Fruit fly (Drosophila melanogaster) whole organism, prepupa: Measurements from ENCODE around the gene Hira.
A peak's percentile ranks its signal among the peaks of the same experiment; 100 is the strongest.

ENCODE experiments used
- CG10669 ChIP-seq: fragments of 200-800 bp; sonication (Bioruptor generic); optimal IDR thresholded peaks from 3 replicates; lab custom pipeline; 2018; ENCODE audit warnings: missing biosample characterization, mild to moderate bottlenecking, missing genetic modification characterization, moderate library complexity
- CG11294 ChIP-seq: fragments of 200-800 bp; sonication (Bioruptor generic); IDR thresholded peaks from 2 replicates; pipeline ENCODE4 v1.3.6; 2022; ENCODE audit warnings: missing biosample characterization, missing genetic modification characterization
- CG11762 ChIP-seq: fragments of 200-800 bp; sonication (Bioruptor generic); optimal IDR thresholded peaks from 3 replicates; lab custom pipeline; 2016; ENCODE audit warnings: missing biosample characterization, missing genetic modification characterization; ENCODE audit not compliant: insufficient read depth
- CG11902 ChIP-seq: fragments of 200-800 bp; sonication (Bioruptor generic); optimal IDR thresholded peaks from 3 replicates; lab custom pipeline; 2016; ENCODE audit warnings: missing biosample characterization, missing genetic modification characterization
- CG15336 ChIP-seq: fragments of 200-800 bp; sonication (Bioruptor generic); IDR thresholded peaks from 2 replicates; pipeline ENCODE4 v1.3.6; 2022; ENCODE audit warnings: missing biosample characterization, missing genetic modification characterization
- CG1621 ChIP-seq: fragments of 200-800 bp; sonication (Bioruptor generic); optimal IDR thresholded peaks from 3 replicates; lab custom pipeline; 2018; ENCODE audit warnings: missing biosample characterization, mild to moderate bottlenecking, missing genetic modification characterization
- CG16779 ChIP-seq: fragments of 200-800 bp; sonication (Bioruptor generic); optimal IDR thresholded peaks from 3 replicates; lab custom pipeline; 2017; ENCODE audit warnings: missing biosample characterization, mild to moderate bottlenecking, missing genetic modification characterization
- CG31627 ChIP-seq: fragments of 200-800 bp; sonication (Bioruptor generic); optimal IDR thresholded peaks from 3 replicates; lab custom pipeline; 2016; ENCODE audit warnings: missing biosample characterization, missing genetic modification characterization
- CG34406 ChIP-seq: fragments of 200-800 bp; sonication (Bioruptor generic); optimal IDR thresholded peaks from 3 replicates; lab custom pipeline; 2016; ENCODE audit warnings: missing biosample characterization, missing genetic modification characterization
- CG3919 ChIP-seq: fragments of 200-800 bp; sonication (Bioruptor generic); optimal IDR thresholded peaks from 3 replicates; lab custom pipeline; 2016; ENCODE audit warnings: missing biosample characterization, missing genetic modification characterization
- CG6276 ChIP-seq: fragments of 200-800 bp; sonication (Bioruptor generic); optimal IDR thresholded peaks from 2 replicates; lab custom pipeline; 2017; ENCODE audit warnings: missing biosample characterization, mild to moderate bottlenecking, missing genetic modification characterization
- CG6792 ChIP-seq: fragments of 200-800 bp; sonication (Bioruptor generic); optimal IDR thresholded peaks from 3 replicates; lab custom pipeline; 2016; ENCODE audit warnings: missing biosample characterization, missing genetic modification characterization
- CG6808 ChIP-seq: fragments of 200-800 bp; sonication (Bioruptor generic); optimal IDR thresholded peaks from 3 replicates; lab custom pipeline; 2017; ENCODE audit warnings: missing biosample characterization, missing genetic modification characterization, mild to moderate bottlenecking, moderate library complexity, missing genetic modification reagents
- CG6854 ChIP-seq: fragments of 200-800 bp; sonication (Bioruptor generic); optimal IDR thresholded peaks from 2 replicates; lab custom pipeline; 2017; ENCODE audit warnings: missing biosample characterization, mild to moderate bottlenecking, missing genetic modification characterization
- CG8119 ChIP-seq: fragments of 200-800 bp; sonication (Bioruptor generic); IDR thresholded peaks from 3 replicates; pipeline ENCODE4 v1.3.6; 2022; ENCODE audit warnings: missing biosample characterization, missing genetic modification characterization
- CG8319 ChIP-seq: fragments of 200-800 bp; sonication (Bioruptor generic); optimal IDR thresholded peaks from 3 replicates; lab custom pipeline; 2016; ENCODE audit warnings: missing biosample characterization, missing genetic modification characterization
- Ets96B ChIP-seq: fragments of 200-800 bp; optimal IDR thresholded peaks from 2 replicates; lab custom pipeline; 2019; ENCODE audit warnings: missing biosample characterization, mild to moderate bottlenecking, missing genetic modification characterization, moderate library complexity
- Gug ChIP-seq: fragments of 200-800 bp; sonication (Bioruptor generic); IDR thresholded peaks from 2 replicates; pipeline ENCODE4 v1.3.6; 2022; ENCODE audit warnings: missing biosample characterization, missing genetic modification characterization
- Hr38 ChIP-seq: sonication (Bioruptor generic); optimal IDR thresholded peaks from 2 replicates; lab custom pipeline; 2016; ENCODE audit warnings: missing biosample characterization, missing genetic modification characterization
- Hr39 ChIP-seq: fragments of 200-800 bp; sonication (Bioruptor generic); optimal IDR thresholded peaks from 2 replicates; lab custom pipeline; 2016; ENCODE audit warnings: missing biosample characterization, missing genetic modification characterization
- Hr4 ChIP-seq: fragments of 200-800 bp; sonication (Bioruptor generic); optimal IDR thresholded peaks from 3 replicates; lab custom pipeline; 2016; ENCODE audit warnings: missing biosample characterization, missing genetic modification characterization
- Lpt ChIP-seq: fragments of 200-800 bp; sonication (Bioruptor generic); optimal IDR thresholded peaks from 3 replicates; lab custom pipeline; 2016; ENCODE audit warnings: missing biosample characterization, missing genetic modification characterization
- Met ChIP-seq: fragments of 200-800 bp; sonication (Bioruptor generic); optimal IDR thresholded peaks from 3 replicates; lab custom pipeline; 2016; ENCODE audit warnings: missing biosample characterization, missing genetic modification characterization
- OdsH ChIP-seq: fragments of 200-800 bp; sonication (Bioruptor generic); optimal IDR thresholded peaks from 3 replicates; lab custom pipeline; 2016; ENCODE audit warnings: missing biosample characterization, missing genetic modification characterization
- Smox ChIP-seq: fragments of 200-800 bp; sonication (Bioruptor generic); optimal IDR thresholded peaks from 3 replicates; lab custom pipeline; 2016; ENCODE audit warnings: missing biosample characterization, missing genetic modification characterization
- Sox14 ChIP-seq: fragments of 200-800 bp; sonication (Bioruptor generic); optimal IDR thresholded peaks from 3 replicates; lab custom pipeline; 2016; ENCODE audit warnings: missing biosample characterization, missing genetic modification characterization
- achi ChIP-seq: fragments of 200-800 bp; sonication (Bioruptor generic); optimal IDR thresholded peaks from 3 replicates; lab custom pipeline; 2016; ENCODE audit warnings: missing biosample characterization, missing genetic modification characterization
- dac ChIP-seq: fragments of 200-800 bp; sonication (Bioruptor generic); optimal IDR thresholded peaks from 2 replicates; lab custom pipeline; 2017; ENCODE audit warnings: missing biosample characterization, mild to moderate bottlenecking, missing genetic modification characterization
- dsx ChIP-seq: fragments of 200-800 bp; optimal IDR thresholded peaks from 3 replicates; lab custom pipeline; 2019; ENCODE audit warnings: missing biosample characterization, mild to moderate bottlenecking, missing genetic modification characterization, moderate library complexity; ENCODE audit not compliant: poor library complexity, severe bottlenecking
- eg ChIP-seq: fragments of 200-800 bp; sonication (Bioruptor generic); IDR thresholded peaks from 3 replicates; pipeline ENCODE4 v1.3.6; 2022; ENCODE audit warnings: missing biosample characterization, missing genetic modification characterization
- fkh ChIP-seq: fragments of 200-800 bp; sonication (Bioruptor generic); optimal IDR thresholded peaks from 3 replicates; lab custom pipeline; 2017; ENCODE audit warnings: missing biosample characterization, mild to moderate bottlenecking, missing genetic modification characterization, moderate library complexity
- lz ChIP-seq: fragments of 200-800 bp; sonication (Bioruptor generic); optimal IDR thresholded peaks from 3 replicates; lab custom pipeline; 2016; ENCODE audit warnings: missing biosample characterization, missing genetic modification characterization
- salr ChIP-seq, 2 experiments: fragments of 200-800 bp; sonication (Bioruptor generic); optimal IDR thresholded peaks; 3 replicates each; lab custom pipeline; 2016 to 2018; ENCODE audit warnings: missing biosample characterization in 2 of 2, missing genetic modification characterization in 2 of 2, mild to moderate bottlenecking in 1 of 2
- spab ChIP-seq: fragments of 200-800 bp; sonication (Bioruptor generic); optimal IDR thresholded peaks from 2 replicates; lab custom pipeline; 2017; ENCODE audit warnings: missing biosample characterization, mild to moderate bottlenecking, missing genetic modification characterization, missing genetic modification reagents
- ss ChIP-seq, 2 experiments: fragments of 200-800 bp; sonication (Bioruptor generic); optimal IDR thresholded peaks; 2 replicates in 1 of 2; 3 replicates in 1 of 2; lab custom pipeline; 2017 to 2018; ENCODE audit warnings: mild to moderate bottlenecking in 2 of 2, missing biosample characterization in 2 of 2, missing genetic modification characterization in 2 of 2, moderate library complexity in 1 of 2
- topi ChIP-seq: fragments of 200-800 bp; sonication (Bioruptor generic); optimal IDR thresholded peaks from 3 replicates; lab custom pipeline; 2016; ENCODE audit warnings: missing biosample characterization, missing genetic modification characterization
- vri ChIP-seq: fragments of 200-800 bp; sonication (Bioruptor generic); optimal IDR thresholded peaks from 3 replicates; lab custom pipeline; 2016; ENCODE audit warnings: missing biosample characterization, mild to moderate bottlenecking, missing genetic modification characterization

Gene Hira

DNA sequence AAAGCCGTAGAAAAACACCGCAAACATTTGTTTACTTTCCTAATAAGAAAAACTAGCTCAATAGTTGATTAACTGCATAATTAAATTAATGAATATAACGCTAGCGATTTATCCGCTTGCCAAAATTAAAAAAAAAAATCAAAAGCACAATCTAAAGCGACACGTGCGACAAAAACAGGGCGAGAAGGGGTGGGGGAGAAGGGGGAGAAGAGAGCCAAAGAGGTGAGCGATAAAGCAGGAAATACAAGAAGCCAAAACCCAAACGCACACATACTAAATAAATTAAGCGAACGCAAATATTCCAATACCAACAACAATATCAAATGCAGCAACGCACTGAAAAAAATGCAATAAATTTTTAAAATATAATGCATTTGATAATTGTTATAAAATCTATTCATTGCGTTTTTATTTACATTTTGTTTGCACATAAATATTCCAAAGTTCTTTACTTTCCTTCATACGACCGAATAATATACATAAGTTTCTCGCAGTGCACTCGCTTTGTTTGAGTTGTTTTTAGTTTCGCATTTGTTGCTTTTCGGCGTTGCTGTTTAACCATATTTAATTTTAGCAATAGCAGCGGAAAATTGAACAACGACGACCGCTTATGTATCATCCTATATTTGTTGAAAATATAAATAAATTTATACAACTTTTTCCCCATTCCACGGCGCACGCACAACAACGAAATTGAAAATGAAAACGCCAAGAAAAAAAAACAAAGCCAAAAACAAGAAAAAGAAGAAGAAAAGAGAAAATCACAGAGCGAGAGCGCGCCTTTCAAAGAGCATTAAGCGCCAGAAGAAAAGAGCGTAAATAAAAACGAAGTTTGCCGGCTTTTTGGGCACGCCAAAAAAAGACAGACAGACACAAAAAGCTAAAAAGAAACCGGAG is 23.7 kb upstream of the Hira start (continued):
- TF ChIP-seq CG1621 (tag; lab: Kevin White, UChicago) = peak; percentile 84
- TF ChIP-seq Smox (GFP tag; lab: Kevin White, UChicago) = peak; percentile 97
- peak; percentile 91 for TF ChIP-seq CG6854 (GFP tag; lab: Kevin White, UChicago)
- TF ChIP-seq salr (GFP tag; optimal IDR thresholded peaks at IDR 0.05; lab: Kevin White, UChicago) = peak; percentile 68 to 91
- peak; percentile 97 for TF ChIP-seq lz (GFP tag; lab: Kevin White, UChicago)
- peak; percentile 98 for TF ChIP-seq Met (GFP tag; lab: Kevin White, UChicago)
- TF ChIP-seq Lpt (GFP tag; lab: Kevin White, UChicago) = peak; percentile 90
- TF ChIP-seq Hr4 (GFP tag; lab: Kevin White, UChicago) = peak; percentile 94
- peak; percentile 89 for TF ChIP-seq dsx (GFP tag; lab: Kevin White, UChicago)
- peak; percentile 92 for TF ChIP-seq CG3919 (GFP tag; lab: Kevin White, UChicago)
- peak; percentile 95 for TF ChIP-seq OdsH
- peak; percentile 92 for TF ChIP-seq CG11294 (GFP tag; lab: Robert Waterston, UW)
- TF ChIP-seq CG10669 (GFP tag; lab: Kevin White, UChicago) = peak; percentile 89
- peak; percentile 87 for TF ChIP-seq CG8319 (GFP tag; lab: Kevin White, UChicago)
- TF ChIP-seq CG11762 (GFP tag; lab: Kevin White, UChicago) = peak; percentile 92
- peak; percentile 84 for TF ChIP-seq CG16779 (tag; lab: Kevin White, UChicago)
- peak; percentile 98 for TF ChIP-seq topi
- peak; percentile 78 for TF ChIP-seq fkh (GFP tag; lab: Kevin White, UChicago)
- TF ChIP-seq Ets96B = peak; percentile 88
- peak; percentile 97 for TF ChIP-seq CG15336 (GFP tag; lab: Robert Waterston, UW)
- TF ChIP-seq vri (GFP tag; lab: Kevin White, UChicago) = peak; percentile 89
- peak; percentile 86 for TF ChIP-seq CG6808 (GFP tag; lab: Kevin White, UChicago)
- TF ChIP-seq dac (GFP tag; lab: Kevin White, UChicago) = peak; percentile 72

DNA sequence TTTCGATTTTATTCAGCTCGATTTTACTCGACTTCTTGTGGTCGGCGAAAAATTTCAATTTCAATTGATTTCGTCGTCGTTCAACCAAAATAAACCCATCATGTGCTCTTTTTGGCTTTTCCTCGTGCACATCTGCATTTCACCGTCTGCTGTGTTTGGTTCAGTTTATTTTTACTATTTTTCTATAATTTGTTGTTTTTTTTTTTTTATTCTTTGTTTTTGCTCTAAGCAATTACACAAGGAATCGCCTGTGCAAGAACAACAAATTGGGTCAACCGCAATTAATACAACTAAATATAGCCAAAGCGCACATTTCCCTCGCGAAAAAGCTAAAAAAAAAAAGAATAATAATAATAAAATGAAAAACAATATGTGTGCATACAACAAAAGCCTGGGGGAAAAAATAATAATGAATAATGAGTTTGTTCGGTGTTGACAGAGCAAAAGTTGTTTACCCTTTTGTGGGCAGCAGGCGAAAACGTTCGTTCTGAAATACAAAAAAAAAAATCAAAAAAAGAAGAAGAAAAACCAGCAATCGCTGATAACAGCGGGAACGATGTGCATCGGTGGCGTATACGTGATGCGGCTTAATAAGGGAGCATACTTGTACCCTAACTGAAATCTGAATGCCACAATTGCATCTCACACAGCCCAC is 22.2 kb upstream of the Hira start:
- TF ChIP-seq CG6808 (GFP tag; lab: Kevin White, UChicago) (peak; percentile 32), CG3919 (GFP tag; lab: Kevin White, UChicago) (no peak), Met (GFP tag; lab: Kevin White, UChicago) (no peak), achi (no peak), Smox (GFP tag; lab: Kevin White, UChicago) (no peak), CG11902 (GFP tag; lab: Kevin White, UChicago) (no peak), Sox14 (GFP tag; lab: Kevin White, UChicago) (no peak), lz (GFP tag; lab: Kevin White, UChicago) (no peak), CG34406 (GFP tag; lab: Kevin White, UChicago) (no peak), CG15336 (GFP tag; lab: Robert Waterston, UW) (peak; percentile 62), Hr39 (GFP tag; lab: Kevin White, UChicago) (no peak), CG6792 (GFP tag; lab: Kevin White, UChicago) (no peak), ss (GFP tag; optimal IDR thresholded peaks at IDR 0.05; lab: Kevin White, UChicago) (peak in 1 of 2 experiments; percentile 36), Hr38 (GFP tag; lab: Kevin White, UChicago) (no peak), CG8119 (peak; percentile 43; the same call in 2 of the 3 replicates), spab (GFP tag; lab: Kevin White, UChicago) (no peak), dsx (GFP tag; lab: Kevin White, UChicago) (no peak), CG31627 (GFP tag; lab: Kevin White, UChicago) (no peak), Gug (GFP tag; lab: Robert Waterston, UW) (no peak), CG6276 (GFP tag; lab: Kevin White, UChicago) (peak; percentile 67), eg (GFP tag; lab: Robert Waterston, UW) (peak; percentile 65)
